Fruit fly (Drosophila melanogaster) whole organism, embryonic: Measurements from ENCODE around the gene Gr89a.

Experiments
- CG10565 ChIP-seq: fragments of 200-800 bp; sonication (Bioruptor generic); optimal IDR thresholded peaks from 3 replicates; lab custom pipeline; 2016; ENCODE audit warnings: missing biosample characterization, mild to moderate bottlenecking, missing genetic modification characterization
- CG13287 ChIP-seq: fragments of 200-800 bp; sonication (Bioruptor generic); IDR thresholded peaks from 2 replicates; pipeline ENCODE4 v1.3.6; 2022; ENCODE audit warnings: missing biosample characterization, missing genetic modification characterization; ENCODE audit not compliant: partially characterized antibody
- CG13624 ChIP-seq: fragments of 200-800 bp; sonication (Bioruptor generic); optimal IDR thresholded peaks from 2 replicates; lab custom pipeline; 2016; ENCODE audit warnings: missing biosample characterization, missing genetic modification characterization
- CG16863 ChIP-seq: fragments of 200-800 bp; sonication (Bioruptor generic); optimal IDR thresholded peaks from 3 replicates; lab custom pipeline; 2016; ENCODE audit warnings: missing biosample characterization, missing genetic modification characterization
- CG17829 ChIP-seq: fragments of 200-800 bp; optimal IDR thresholded peaks from 2 replicates; lab custom pipeline; 2019; ENCODE audit warnings: missing biosample characterization, mild to moderate bottlenecking, missing genetic modification characterization, moderate library complexity
- CG18476 ChIP-seq: fragments of 200-800 bp; sonication (Bioruptor generic); optimal IDR thresholded peaks from 2 replicates; lab custom pipeline; 2016; ENCODE audit warnings: missing biosample characterization, mild to moderate bottlenecking, missing genetic modification characterization
- CG2129 ChIP-seq: fragments of 200-800 bp; sonication (Bioruptor generic); IDR thresholded peaks from 2 replicates; pipeline ENCODE4 v1.3.6; 2022; ENCODE audit warnings: missing biosample characterization, missing genetic modification characterization; ENCODE audit not compliant: partially characterized antibody
- CG2712 ChIP-seq: fragments of 200-800 bp; optimal IDR thresholded peaks from 3 replicates; lab custom pipeline; 2019; ENCODE audit warnings: missing biosample characterization, mild to moderate bottlenecking, missing genetic modification characterization, moderate library complexity
- CG4360 ChIP-seq: fragments of 200-800 bp; sonication (Bioruptor generic); IDR thresholded peaks from 2 replicates; pipeline ENCODE4 v1.3.6; 2022; ENCODE audit warnings: missing biosample characterization, missing genetic modification characterization
- CG4707 ChIP-seq: fragments of 200-800 bp; sonication (Bioruptor generic); optimal IDR thresholded peaks from 2 replicates; lab custom pipeline; 2018; ENCODE audit warnings: missing biosample characterization, mild to moderate bottlenecking, missing genetic modification characterization, moderate library complexity
- CG6791 ChIP-seq: fragments of 200-800 bp; sonication (Bioruptor generic); IDR thresholded peaks from 3 replicates; pipeline ENCODE4 v1.3.6; 2022; ENCODE audit warnings: missing biosample characterization, missing genetic modification characterization; ENCODE audit not compliant: partially characterized antibody
- CG7987 ChIP-seq: fragments of 200-800 bp; sonication (Bioruptor generic); optimal IDR thresholded peaks from 2 replicates; lab custom pipeline; 2018; ENCODE audit warnings: missing biosample characterization, mild to moderate bottlenecking, missing genetic modification characterization, moderate library complexity
- Chrac-16 ChIP-seq: fragments of 200-800 bp; sonication (Bioruptor generic); optimal IDR thresholded peaks from 3 replicates; lab custom pipeline; 2016; ENCODE audit warnings: missing biosample characterization, missing genetic modification characterization
- CkIIα-i1 ChIP-seq: fragments of 200-800 bp; sonication (Bioruptor generic); IDR thresholded peaks from 2 replicates; pipeline ENCODE4 v1.3.6; 2022; ENCODE audit warnings: missing biosample characterization, missing genetic modification characterization
- D ChIP-seq, 2 experiments: fragments of 200-800 bp in 1 of 2; fragments of >200 bp in 1 of 2; sonication (Bioruptor generic) in 1 of 2; optimal IDR thresholded peaks; 2 replicates in 1 of 2; 3 replicates in 1 of 2; lab custom pipeline; 2017; ENCODE audit warnings: mild to moderate bottlenecking in 1 of 2, missing biosample characterization in 1 of 2, missing genetic modification characterization in 1 of 2, missing genetic modification reagents in 1 of 2
- Dll ChIP-seq: fragments of 200-800 bp; sonication (Bioruptor generic); IDR thresholded peaks from 4 replicates; pipeline ENCODE4 v1.3.6; 2022; ENCODE audit warnings: missing biosample characterization, missing genetic modification characterization; ENCODE audit not compliant: partially characterized antibody
- Dref ChIP-seq: fragments of 200-800 bp; sonication (Bioruptor generic); IDR thresholded peaks from 2 replicates; pipeline ENCODE4 v1.3.6; 2022; ENCODE audit warnings: missing biosample characterization, missing genetic modification characterization
- Eip74EF ChIP-seq, 2 experiments: fragments of 200-800 bp in 1 of 2; fragments of >200 bp in 1 of 2; sonication (Bioruptor generic) in 1 of 2; optimal IDR thresholded peaks; 2 replicates each; lab custom pipeline; 2017 to 2019; ENCODE audit warnings: missing biosample characterization in 2 of 2, missing genetic modification characterization in 2 of 2, mild to moderate bottlenecking in 1 of 2, moderate library complexity in 1 of 2
- Ets65A ChIP-seq: fragments of 200-800 bp; sonication (Bioruptor generic); peaks from one replicate; lab custom pipeline; 2016; ENCODE audit warnings: missing biosample characterization, missing genetic modification characterization
- H15 ChIP-seq: fragments of 200-800 bp; sonication (Bioruptor generic); IDR thresholded peaks from 3 replicates; pipeline ENCODE4 v1.3.6; 2022; ENCODE audit warnings: missing biosample characterization, missing genetic modification characterization
- HLH4C ChIP-seq: fragments of 200-800 bp; sonication (Bioruptor generic); IDR thresholded peaks from 3 replicates; pipeline ENCODE4 v1.3.6; 2022; ENCODE audit warnings: missing biosample characterization, missing genetic modification characterization; ENCODE audit not compliant: partially characterized antibody
- HLHmδ ChIP-seq: fragments of 200-800 bp; sonication (Bioruptor generic); optimal IDR thresholded peaks from 2 replicates; lab custom pipeline; 2018; ENCODE audit warnings: missing biosample characterization, mild to moderate bottlenecking, missing genetic modification characterization, moderate library complexity
- MBD-R2 ChIP-seq: fragments of 200-800 bp; sonication (Bioruptor generic); IDR thresholded peaks from 2 replicates; pipeline ENCODE4 v1.3.6; 2022; ENCODE audit warnings: missing biosample characterization, missing genetic modification characterization
- Max ChIP-seq: fragments of 200-800 bp; sonication (Bioruptor generic); optimal IDR thresholded peaks from 2 replicates; lab custom pipeline; 2016; ENCODE audit warnings: missing biosample characterization, mild to moderate bottlenecking, missing genetic modification characterization
- Med ChIP-seq: fragments of 200-800 bp; sonication (Bioruptor generic); peaks from one replicate; lab custom pipeline; 2016; ENCODE audit warnings: missing biosample characterization, missing genetic modification characterization, mild to moderate bottlenecking, inconsistent platforms, moderate library complexity
- Meics ChIP-seq: fragments of 200-800 bp; sonication (Bioruptor generic); optimal IDR thresholded peaks from 2 replicates; lab custom pipeline; 2017; ENCODE audit warnings: missing biosample characterization, mild to moderate bottlenecking, missing genetic modification characterization
- Myb ChIP-seq: fragments of 200-800 bp; sonication (Bioruptor generic); optimal IDR thresholded peaks from 2 replicates; lab custom pipeline; 2016; ENCODE audit warnings: missing biosample characterization, missing genetic modification characterization
- Scr ChIP-seq: fragments of 200-800 bp; sonication (Bioruptor generic); IDR thresholded peaks from 2 replicates; pipeline ENCODE4 v1.3.6; 2022; ENCODE audit warnings: missing biosample characterization, missing genetic modification characterization; ENCODE audit not compliant: partially characterized antibody
- Sry-β ChIP-seq: fragments of 200-800 bp; sonication (Bioruptor generic); optimal IDR thresholded peaks from 2 replicates; lab custom pipeline; 2018; ENCODE audit warnings: missing biosample characterization, mild to moderate bottlenecking, missing genetic modification characterization, moderate library complexity
- Sry-δ ChIP-seq: fragments of 200-800 bp; sonication (Bioruptor generic); optimal IDR thresholded peaks from 2 replicates; lab custom pipeline; 2016; ENCODE audit warnings: missing biosample characterization, missing genetic modification characterization
- Trl ChIP-seq, 3 experiments: fragments of >200 bp in 2 of 3; fragments of 200-800 bp in 1 of 3; sonication (Bioruptor generic) in 1 of 3; optimal IDR thresholded peaks; 2 replicates in 1 of 3; 3 replicates in 2 of 3; lab custom pipeline; 2016 to 2017; ENCODE audit warnings: missing biosample characterization in 1 of 3, missing genetic modification characterization in 1 of 3
- bbx ChIP-seq: fragments of 200-800 bp; sonication (Bioruptor generic); IDR thresholded peaks from 2 replicates; pipeline ENCODE4 v1.3.6; 2022; ENCODE audit warnings: missing biosample characterization, missing genetic modification characterization; ENCODE audit not compliant: partially characterized antibody
- crp ChIP-seq, 2 experiments: fragments of 200-800 bp; sonication (Bioruptor generic); optimal IDR thresholded peaks; 2 replicates in 1 of 2; 3 replicates in 1 of 2; lab custom pipeline; 2017; ENCODE audit warnings: missing biosample characterization in 2 of 2, missing genetic modification characterization in 2 of 2, mild to moderate bottlenecking in 1 of 2, moderate library complexity in 1 of 2
- da ChIP-seq: fragments of 200-800 bp; sonication (Bioruptor generic); optimal IDR thresholded peaks from 2 replicates; lab custom pipeline; 2016; ENCODE audit warnings: missing biosample characterization, missing genetic modification characterization
- hbn ChIP-seq: fragments of 200-800 bp; sonication (Bioruptor generic); IDR thresholded peaks from 2 replicates; pipeline ENCODE4 v1.3.6; 2022; ENCODE audit warnings: missing biosample characterization, missing genetic modification characterization; ENCODE audit not compliant: partially characterized antibody
- pros ChIP-seq: fragments of 200-800 bp; sonication (Bioruptor generic); optimal IDR thresholded peaks from 3 replicates; lab custom pipeline; 2019; ENCODE audit warnings: missing biosample characterization, mild to moderate bottlenecking, missing genetic modification characterization, moderate library complexity
- pzg ChIP-seq: fragments of 200-800 bp; sonication (Bioruptor generic); optimal IDR thresholded peaks from 3 replicates; lab custom pipeline; 2018; ENCODE audit warnings: missing biosample characterization, mild to moderate bottlenecking, missing genetic modification characterization, moderate library complexity
- schlank ChIP-seq: fragments of 200-800 bp; sonication (Bioruptor generic); optimal IDR thresholded peaks from 2 replicates; lab custom pipeline; 2018; ENCODE audit warnings: missing biosample characterization, mild to moderate bottlenecking, missing genetic modification characterization
- sima ChIP-seq: fragments of 200-800 bp; sonication (Bioruptor generic); optimal IDR thresholded peaks from 2 replicates; lab custom pipeline; 2016; ENCODE audit warnings: missing biosample characterization, missing genetic modification characterization
- stwl ChIP-seq: fragments of 200-800 bp; sonication (Bioruptor generic); optimal IDR thresholded peaks from 3 replicates; lab custom pipeline; 2018; ENCODE audit warnings: missing biosample characterization, mild to moderate bottlenecking, missing genetic modification characterization, moderate library complexity
- tll ChIP-seq, 2 experiments: fragments of 200-800 bp in 1 of 2; fragments of >200 bp in 1 of 2; sonication (Bioruptor generic) in 1 of 2; optimal IDR thresholded peaks; 2 replicates each; lab custom pipeline; 2017 to 2019; ENCODE audit warnings: missing biosample characterization in 2 of 2, missing genetic modification characterization in 2 of 2, mild to moderate bottlenecking in 1 of 2, moderate library complexity in 1 of 2
- trem ChIP-seq: fragments of 200-800 bp; optimal IDR thresholded peaks from 3 replicates; lab custom pipeline; 2019; ENCODE audit warnings: missing biosample characterization, mild to moderate bottlenecking, missing genetic modification characterization, moderate library complexity
- zen2 ChIP-seq: fragments of 200-800 bp; sonication (Bioruptor generic); IDR thresholded peaks from 3 replicates; pipeline ENCODE4 v1.3.6; 2022; ENCODE audit warnings: missing biosample characterization, missing genetic modification characterization; ENCODE audit not compliant: partially characterized antibody
- zfh1 ChIP-seq: fragments of 200-800 bp; sonication (Bioruptor generic); IDR thresholded peaks from 3 replicates; pipeline ENCODE4 v1.3.6; 2022; ENCODE audit warnings: missing biosample characterization, missing genetic modification characterization

Gr89a gene

dm6 chr3R:16482276-16482675, 16.5 kb downstream of the Gr89a start, which contains the start of gene Sdhaf3 (continued):
- peak; percentile 78 for TF ChIP-seq Med (GFP tag; lab: Kevin White, UChicago)

- TF ChIP-seq CG4707 (GFP tag; lab: Kevin White, UChicago) (no peak), CG16863 (GFP tag; lab: Kevin White, UChicago) (no peak), CG18476 (GFP tag; lab: Kevin White, UChicago) (no peak), Meics (GFP tag; lab: Kevin White, UChicago) (no peak), Chrac-16 (GFP tag; lab: Kevin White, UChicago) (no peak), CkIIα-i1 (no peak), stwl (tag; lab: Kevin White, UChicago) (peak; percentile 72), HLHmδ (GFP tag; lab: Kevin White, UChicago) (no peak), CG10565 (GFP tag; lab: Kevin White, UChicago) (no peak), sima (GFP tag; lab: Kevin White, UChicago) (no peak), Myb (GFP tag; lab: Kevin White, UChicago) (no peak), pros (GFP tag; lab: Kevin White, UChicago) (no peak), CG13624 (GFP tag; lab: Kevin White, UChicago) (no peak), pzg (GFP tag; lab: Kevin White, UChicago) (peak; percentile 23), HLH4C (peak; percentile 60; the same call in 2 of the 3 replicates), Eip74EF (GFP tag; optimal IDR thresholded peaks at IDR 0.05; lab: Kevin White, UChicago) (no peak), schlank (tag; lab: Kevin White, UChicago) (no peak), bbx (GFP tag; lab: Robert Waterston, UW) (peak; percentile 18; the same call in 1 of the 2 replicates), Dll (GFP tag; lab: Robert Waterston, UW) (peak; percentile 61; the same call in 2 of the 4 replicates), CG17829 (tag; lab: Kevin White, UChicago) (no peak), zfh1 (GFP tag; lab: Robert Waterston, UW) (no peak), CG4360 (GFP tag; lab: Robert Waterston, UW) (no peak), crp (GFP tag; optimal IDR thresholded peaks at IDR 0.05; lab: Kevin White, UChicago) (peak in 1 of 2 experiments; percentile 67), MBD-R2 (GFP tag; lab: Robert Waterston, UW) (peak; percentile 70; the same call in 1 of the 2 replicates), Sry-δ (GFP tag; lab: Kevin White, UChicago) (peak; percentile 18), Scr (GFP tag; lab: Robert Waterston, UW) (peak; percentile 36; the same call in 1 of the 2 replicates), zen2 (GFP tag; lab: Robert Waterston, UW) (peak; percentile 57; the same call in 1 of the 3 replicates), Ets65A (GFP tag; lab: Kevin White, UChicago) (no peak), Sry-β (GFP tag; lab: Kevin White, UChicago) (no peak), CG2712 (tag; lab: Kevin White, UChicago) (no peak), CG13287 (peak; percentile 55), tll (GFP tag; optimal IDR thresholded peaks at IDR 0.05; lab: Kevin White, UChicago) (no peak), da (GFP tag; lab: Kevin White, UChicago) (no peak), Trl (optimal IDR thresholded peaks at IDR 0.05; lab: Kevin White, UChicago) (no peak), Trl (GFP tag; optimal IDR thresholded peaks at IDR 0.05; lab: Kevin White, UChicago) (no peak), D (optimal IDR thresholded peaks at IDR 0.05; lab: Kevin White, UChicago) (no peak), D (GFP tag; optimal IDR thresholded peaks at IDR 0.05; lab: Kevin White, UChicago) (no peak), CG7987 (no peak), hbn (peak; percentile 50; the same call in 1 of the 2 replicates), trem (tag; lab: Kevin White, UChicago) (peak; percentile 21), H15 (GFP tag; lab: Robert Waterston, UW) (no peak), CG2129 (GFP tag; lab: Robert Waterston, UW) (0 out of 2 replicates have a peak, but pooled peaks have one; percentile 13), Max (GFP tag; lab: Kevin White, UChicago) (no peak), Dref (peak; percentile 62), CG6791 (GFP tag; lab: Robert Waterston, UW) (peak; percentile 35; the same call in 1 of the 3 replicates)
These were observed 17.8 kb downstream of the Gr89a start, which contains the start of gene Dhfr for dm6 chr3R:16480995-16481394. Gene Dhfr (plus strand): TSS chr3R:16481167.
